Worm (Caenorhabditis elegans) whole organism, young adult: ENCODE results near the gene fbxb-107.

Source experiments
- F52B5.7 ChIP-seq: sonication (generic microtip); optimal IDR thresholded peaks from 2 replicates; lab custom pipeline; 2016; ENCODE audit warnings: mild to moderate bottlenecking, missing genetic modification characterization, missing compliant biosample characterization
- F57C9.4 ChIP-seq: sonication (generic microtip); optimal IDR thresholded peaks from 2 replicates; lab custom pipeline; 2017; ENCODE audit warnings: mild to moderate bottlenecking, missing genetic modification characterization, missing compliant biosample characterization
- Y79H2A.3 ChIP-seq: fragments of 200-800 bp; sonication (Bioruptor generic); conservative IDR thresholded peaks from 2 replicates; pipeline ENCODE4 v1.3.6; 2022; ENCODE audit warnings: missing genetic modification reagents, missing genetic modification characterization, missing compliant biosample characterization
- athp-1 ChIP-seq: sonication (generic microtip); optimal IDR thresholded peaks from 2 replicates; lab custom pipeline; 2017; ENCODE audit warnings: mild to moderate bottlenecking, missing genetic modification characterization, missing compliant biosample characterization
- ceh-91 ChIP-seq: fragments of 200-800 bp; sonication (Bioruptor generic); IDR thresholded peaks from 2 replicates; pipeline ENCODE4 v1.3.6; 2022; ENCODE audit warnings: missing genetic modification reagents, missing genetic modification characterization, missing compliant biosample characterization
- hlh-26 ChIP-seq: fragments of 200-800 bp; sonication (Bioruptor generic); conservative IDR thresholded peaks from 2 replicates; pipeline ENCODE4 v1.3.6; 2022; ENCODE audit warnings: missing genetic modification reagents, missing genetic modification characterization, missing compliant biosample characterization
- hsf-1 ChIP-seq: fragments of 200-800 bp; sonication (Bioruptor generic); IDR thresholded peaks from 2 replicates; pipeline ENCODE4 v1.3.6; 2022; ENCODE audit warnings: missing genetic modification reagents, missing genetic modification characterization, missing compliant biosample characterization
- lsl-1 ChIP-seq: fragments of 200-800 bp; sonication (Bioruptor generic); optimal IDR thresholded peaks from 2 replicates; lab custom pipeline; 2018; ENCODE audit warnings: mild to moderate bottlenecking, missing genetic modification characterization, moderate library complexity, missing compliant biosample characterization
- mel-28 ChIP-seq: sonication (generic microtip); optimal IDR thresholded peaks from 2 replicates; lab custom pipeline; 2016; ENCODE audit warnings: borderline replicate concordance, mild to moderate bottlenecking, missing genetic modification characterization, missing compliant biosample characterization
- nhr-120 ChIP-seq: fragments of 200-800 bp; sonication (Bioruptor generic); IDR thresholded peaks from 2 replicates; pipeline ENCODE4 v1.3.6; 2022; ENCODE audit warnings: missing genetic modification characterization, missing compliant biosample characterization
- nhr-179 ChIP-seq: sonication (generic microtip); optimal IDR thresholded peaks from 2 replicates; lab custom pipeline; 2016; ENCODE audit warnings: mild to moderate bottlenecking, missing genetic modification characterization, missing compliant biosample characterization
- nhr-90 ChIP-seq: sonication (generic microtip); optimal IDR thresholded peaks from 2 replicates; lab custom pipeline; 2016; ENCODE audit warnings: missing genotype, mild to moderate bottlenecking, missing genetic modification characterization, missing compliant biosample characterization
- snpc-4 ChIP-seq, 5 experiments: fragments of 150-350 bp in 1 of 5; sonication (generic microtip) in 4 of 5; optimal IDR thresholded peaks; 2 replicates each; lab custom pipeline; 2014 to 2018; ENCODE audit warnings: missing genetic modification characterization in 5 of 5, missing biosample characterization in 3 of 5, antibody characterized with exemption in 2 of 5, mild to moderate bottlenecking in 2 of 5, missing compliant biosample characterization in 2 of 5, missing genotype in 2 of 5, moderate library complexity in 2 of 5, missing genetic modification reagents in 1 of 5
- unc-62 ChIP-seq: fragments of 150-350 bp; optimal IDR thresholded peaks from 2 replicates; lab custom pipeline; 2014; ENCODE audit warnings: missing biosample characterization, missing genetic modification reagents, missing genetic modification characterization

- TF ChIP-seq lsl-1, result no peak
- TF ChIP-seq Y79H2A.3 (GFP tag; lab: Robert Waterston, UW), result no peak
- no peak for TF ChIP-seq F52B5.7 (tag; lab: Kevin White, UChicago)
- TF ChIP-seq F57C9.4 (tag; lab: Kevin White, UChicago), result no peak
- TF ChIP-seq nhr-90 (tag; lab: Kevin White, UChicago), result no peak
- TF ChIP-seq ceh-91 (GFP tag; lab: Robert Waterston, UW), result no peak
- TF ChIP-seq athp-1, result no peak
- TF ChIP-seq hlh-26 (GFP tag; lab: Robert Waterston, UW), result no peak
- no peak for TF ChIP-seq nhr-120
- TF ChIP-seq nhr-179, result no peak
- no peak for TF ChIP-seq snpc-4 (GFP tag; optimal IDR thresholded peaks at IDR 0.05; lab: Kevin White, UChicago)
- TF ChIP-seq snpc-4 (tag; optimal IDR thresholded peaks at IDR 0.05; lab: Kevin White, UChicago), result no peak
- no peak for TF ChIP-seq unc-62
- TF ChIP-seq hsf-1, result no peak
- no peak for TF ChIP-seq mel-28 (tag; lab: Kevin White, UChicago)
Observed at ce11 chrII:2796431-2796830, 37.9 kb downstream of the fbxb-107 start.
